Worm (Caenorhabditis elegans): Measurements from ENCODE around the gene T21C9.6.

T21C9.6 gene

ce11 chrV:10589774-10590528, 8.3 kb downstream of the T21C9.6 start, which contains the start of gene ttr-23:
Gene ttr-23, minus strand, starts transcription at chrV:10589860.
- TF ChIP-seq W03F9.2 (tag; optimal IDR thresholded peaks at IDR 0.05) (no peak), him-1 (tag; optimal IDR thresholded peaks at IDR 0.05) (no peak), dao-5 (tag; optimal IDR thresholded peaks at IDR 0.05) (no peak)

- TF ChIP-seq W03F9.2 (tag; optimal IDR thresholded peaks at IDR 0.05) (no peak), him-1 (tag; optimal IDR thresholded peaks at IDR 0.05) (no peak), dao-5 (tag; optimal IDR thresholded peaks at IDR 0.05) (no peak)
Observed at ce11 chrV:10592479-10592878, 10.8 kb downstream of the T21C9.6 start, which contains the start of gene T21C9.9. Gene T21C9.9, minus strand, starts transcription at chrV:10592579.

ce11 chrV:10594810-10595209, 13.1 kb downstream of the T21C9.6 start, which contains the start of gene T21C9.11:
Gene T21C9.11, minus strand, starts transcription at chrV:10594910.
- TF ChIP-seq dao-5 (tag; optimal IDR thresholded peaks at IDR 0.05) (no peak), him-1 (tag; optimal IDR thresholded peaks at IDR 0.05) (no peak), W03F9.2 (tag; optimal IDR thresholded peaks at IDR 0.05) (no peak)

- TF ChIP-seq him-1 (tag; optimal IDR thresholded peaks at IDR 0.05) (no peak), dao-5 (tag; optimal IDR thresholded peaks at IDR 0.05) (no peak), W03F9.2 (tag; optimal IDR thresholded peaks at IDR 0.05) (no peak)
Observed at ce11 chrV:10597234-10597633, 15.5 kb downstream of the T21C9.6 start, which contains the start of gene T21C9.13. Gene T21C9.13, plus strand, starts transcription at chrV:10597266.

ce11 chrV:10598670-10599154, 17.0 kb downstream of the T21C9.6 start, which contains the start of gene scpl-4:
Gene scpl-4, plus strand, starts transcription at chrV:10599104.
- no peak for TF ChIP-seq dao-5 (tag; optimal IDR thresholded peaks at IDR 0.05)
- TF ChIP-seq W03F9.2 (tag; optimal IDR thresholded peaks at IDR 0.05), result no peak
- no peak for TF ChIP-seq him-1 (tag; optimal IDR thresholded peaks at IDR 0.05)

- TF ChIP-seq him-1 (tag; optimal IDR thresholded peaks at IDR 0.05) (no peak), W03F9.2 (tag; optimal IDR thresholded peaks at IDR 0.05) (no peak), dao-5 (tag; optimal IDR thresholded peaks at IDR 0.05) (no peak)
Observed at ce11 chrV:10602051-10602937, 20.6 kb downstream of the T21C9.6 start, which contains the start of gene H27A22.1. Gene H27A22.1, plus strand, starts transcription at chrV:10602555.

ce11 chrV:10615496-10615895, 33.8 kb downstream of the T21C9.6 start, which contains the start of gene H09F14.1:
Gene H09F14.1, minus strand, starts transcription at chrV:10615596.
- TF ChIP-seq him-1 (tag; optimal IDR thresholded peaks at IDR 0.05) (no peak), dao-5 (tag; optimal IDR thresholded peaks at IDR 0.05) (no peak), W03F9.2 (tag; optimal IDR thresholded peaks at IDR 0.05) (no peak)

- TF ChIP-seq W03F9.2 (tag; optimal IDR thresholded peaks at IDR 0.05) (no peak), him-1 (tag; optimal IDR thresholded peaks at IDR 0.05) (no peak), dao-5 (tag; optimal IDR thresholded peaks at IDR 0.05) (no peak)
Observed at ce11 chrV:10630497-10630896, 48.8 kb downstream of the T21C9.6 start.

- TF ChIP-seq him-1 (tag; optimal IDR thresholded peaks at IDR 0.05) (no peak), dao-5 (tag; optimal IDR thresholded peaks at IDR 0.05) (no peak), W03F9.2 (tag; optimal IDR thresholded peaks at IDR 0.05) (no peak)
Observed at ce11 chrV:10632758-10633157, 51.1 kb downstream of the T21C9.6 start, which contains the start of gene mab-23. Gene mab-23, plus strand, starts transcription at chrV:10633058.

- no peak for TF ChIP-seq dao-5 (tag; optimal IDR thresholded peaks at IDR 0.05)
- TF ChIP-seq him-1 (tag; optimal IDR thresholded peaks at IDR 0.05), result no peak
- TF ChIP-seq W03F9.2 (tag; optimal IDR thresholded peaks at IDR 0.05), result no peak
Observed at ce11 chrV:10635722-10636121, 54.0 kb downstream of the T21C9.6 start, which contains the start of gene kvs-2. Gene kvs-2, plus strand, starts transcription at chrV:10636022.

Measured in whole organism, L4/young adult.